Fruit fly (Drosophila melanogaster) whole organism, embryonic: ENCODE measurements around the gene Sas-6.
A peak's percentile ranks its signal among the peaks of the same experiment; 100 is the strongest.

Experiments
- CG10431 ChIP-seq: fragments of 200-800 bp; sonication (Bioruptor generic); optimal IDR thresholded peaks from 3 replicates; lab custom pipeline; 2018; ENCODE audit warnings: missing biosample characterization, mild to moderate bottlenecking, missing genetic modification characterization
- CG10654 ChIP-seq: fragments of 200-800 bp; sonication (Bioruptor generic); optimal IDR thresholded peaks from 2 replicates; lab custom pipeline; 2016; ENCODE audit warnings: missing biosample characterization, missing genetic modification characterization
- CG11085 ChIP-seq: fragments of 200-800 bp; sonication (Bioruptor generic); IDR thresholded peaks from 2 replicates; pipeline ENCODE4 v1.3.6; 2022; ENCODE audit warnings: missing biosample characterization, missing genetic modification characterization
- CG12071 ChIP-seq: fragments of 200-800 bp; sonication (Bioruptor generic); optimal IDR thresholded peaks from 3 replicates; lab custom pipeline; 2018; ENCODE audit warnings: missing biosample characterization, mild to moderate bottlenecking, missing genetic modification characterization
- CG13624 ChIP-seq: fragments of 200-800 bp; sonication (Bioruptor generic); optimal IDR thresholded peaks from 2 replicates; lab custom pipeline; 2016; ENCODE audit warnings: missing biosample characterization, missing genetic modification characterization
- CG15514 ChIP-seq: fragments of 200-800 bp; sonication (Bioruptor generic); optimal IDR thresholded peaks from 3 replicates; lab custom pipeline; 2017; ENCODE audit warnings: missing biosample characterization, missing genetic modification characterization, mild to moderate bottlenecking, moderate library complexity, missing genetic modification reagents
- CG17912 ChIP-seq: fragments of 200-800 bp; sonication (Bioruptor generic); optimal IDR thresholded peaks from 2 replicates; lab custom pipeline; 2018; ENCODE audit warnings: missing biosample characterization, mild to moderate bottlenecking, missing genetic modification characterization
- CG18599 ChIP-seq: fragments of 200-800 bp; sonication (Bioruptor generic); optimal IDR thresholded peaks from 3 replicates; lab custom pipeline; 2017; ENCODE audit warnings: missing biosample characterization, missing genetic modification characterization, mild to moderate bottlenecking, moderate library complexity, missing genetic modification reagents
- CG2129 ChIP-seq: fragments of 200-800 bp; sonication (Bioruptor generic); IDR thresholded peaks from 2 replicates; pipeline ENCODE4 v1.3.6; 2022; ENCODE audit warnings: missing biosample characterization, missing genetic modification characterization; ENCODE audit not compliant: partially characterized antibody
- CG2202 ChIP-seq: fragments of 200-800 bp; sonication (Bioruptor generic); optimal IDR thresholded peaks from 2 replicates; lab custom pipeline; 2018; ENCODE audit warnings: missing biosample characterization, mild to moderate bottlenecking, missing genetic modification characterization
- CG32772 ChIP-seq: fragments of 200-800 bp; sonication (Bioruptor generic); IDR thresholded peaks from 2 replicates; pipeline ENCODE4 v1.3.6; 2022; ENCODE audit warnings: missing biosample characterization, missing genetic modification characterization
- CG3995 ChIP-seq: fragments of 200-800 bp; sonication (Bioruptor generic); optimal IDR thresholded peaks from 3 replicates; lab custom pipeline; 2016; ENCODE audit warnings: missing biosample characterization, missing genetic modification characterization
- CG6654 ChIP-seq: fragments of 200-800 bp; sonication (Bioruptor generic); optimal IDR thresholded peaks from 2 replicates; lab custom pipeline; 2017; ENCODE audit warnings: missing biosample characterization, mild to moderate bottlenecking, missing genetic modification characterization
- CG7786 ChIP-seq: fragments of 200-800 bp; sonication (Bioruptor generic); optimal IDR thresholded peaks from 2 replicates; lab custom pipeline; 2016; ENCODE audit warnings: missing biosample characterization, missing genetic modification characterization
- CG7963 ChIP-seq: fragments of 200-800 bp; sonication (Bioruptor generic); IDR thresholded peaks from 3 replicates; pipeline ENCODE4 v1.3.6; 2022; ENCODE audit warnings: missing biosample characterization, missing genetic modification characterization; ENCODE audit not compliant: partially characterized antibody
- CG8281 ChIP-seq: fragments of 200-800 bp; sonication (Bioruptor generic); optimal IDR thresholded peaks from 2 replicates; lab custom pipeline; 2018; ENCODE audit warnings: missing biosample characterization, mild to moderate bottlenecking, missing genetic modification characterization, moderate library complexity
- CG9876 ChIP-seq: fragments of 200-800 bp; sonication (Bioruptor generic); optimal IDR thresholded peaks from 2 replicates; lab custom pipeline; 2016; ENCODE audit warnings: missing biosample characterization, missing genetic modification characterization
- Dbx ChIP-seq: fragments of 200-800 bp; sonication (Bioruptor generic); IDR thresholded peaks from 3 replicates; pipeline ENCODE4 v1.3.6; 2022; ENCODE audit warnings: missing biosample characterization, missing genetic modification characterization
- Deaf1 ChIP-seq: fragments of 200-800 bp; optimal IDR thresholded peaks from 3 replicates; lab custom pipeline; 2019; ENCODE audit warnings: missing biosample characterization, mild to moderate bottlenecking, missing genetic modification characterization, moderate library complexity
- Dek ChIP-seq: fragments of 200-800 bp; sonication (Bioruptor generic); optimal IDR thresholded peaks from 3 replicates; lab custom pipeline; 2019; ENCODE audit warnings: missing biosample characterization, mild to moderate bottlenecking, missing genetic modification characterization, moderate library complexity
- Drgx ChIP-seq: fragments of 200-800 bp; sonication (Bioruptor generic); IDR thresholded peaks from 2 replicates; pipeline ENCODE4 v1.3.6; 2022; ENCODE audit warnings: missing biosample characterization, missing genetic modification characterization
- Hr51 ChIP-seq, 2 experiments: fragments of 200-800 bp; sonication (Bioruptor generic); optimal IDR thresholded peaks; 2 replicates in 1 of 2; 3 replicates in 1 of 2; lab custom pipeline; 2016 to 2018; ENCODE audit warnings: missing biosample characterization in 2 of 2, missing genetic modification characterization in 2 of 2, mild to moderate bottlenecking in 1 of 2, moderate library complexity in 1 of 2
- Hr78 ChIP-seq, 2 experiments: fragments of 200-800 bp in 1 of 2; fragments of >200 bp in 1 of 2; sonication (Bioruptor generic) in 1 of 2; optimal IDR thresholded peaks; 2 replicates each; lab custom pipeline; 2017 to 2019; ENCODE audit warnings: missing biosample characterization in 2 of 2, missing genetic modification characterization in 2 of 2, mild to moderate bottlenecking in 1 of 2, moderate library complexity in 1 of 2
- Med ChIP-seq: fragments of 200-800 bp; sonication (Bioruptor generic); peaks from one replicate; lab custom pipeline; 2016; ENCODE audit warnings: missing biosample characterization, missing genetic modification characterization, mild to moderate bottlenecking, inconsistent platforms, moderate library complexity
- NK7.1 ChIP-seq: fragments of 200-800 bp; sonication (Bioruptor generic); optimal IDR thresholded peaks from 3 replicates; lab custom pipeline; 2016; ENCODE audit warnings: missing biosample characterization, missing genetic modification characterization
- Neu2 ChIP-seq: fragments of 200-800 bp; sonication (Bioruptor generic); optimal IDR thresholded peaks from 3 replicates; lab custom pipeline; 2016; ENCODE audit warnings: missing biosample characterization, missing genetic modification characterization, borderline replicate concordance
- Rx ChIP-seq: fragments of 200-800 bp; sonication (Bioruptor generic); IDR thresholded peaks from 2 replicates; pipeline ENCODE4 v1.3.6; 2022; ENCODE audit warnings: missing biosample characterization, missing genetic modification characterization
- Xrp1 ChIP-seq: fragments of 200-800 bp; sonication (Bioruptor generic); IDR thresholded peaks from 2 replicates; pipeline ENCODE4 v1.3.6; 2022; ENCODE audit warnings: missing biosample characterization, missing genetic modification characterization
- ap ChIP-seq: fragments of 200-800 bp; sonication (Bioruptor generic); IDR thresholded peaks from 2 replicates; pipeline ENCODE4 v1.3.6; 2022; ENCODE audit warnings: missing biosample characterization, missing genetic modification characterization
- caup ChIP-seq: fragments of 200-800 bp; sonication (Bioruptor generic); optimal IDR thresholded peaks from 3 replicates; lab custom pipeline; 2017; ENCODE audit warnings: missing biosample characterization, mild to moderate bottlenecking, missing genetic modification characterization, moderate library complexity; ENCODE audit not compliant: severe bottlenecking
- ci ChIP-seq: fragments of 200-800 bp; sonication (Bioruptor generic); IDR thresholded peaks from 3 replicates; pipeline ENCODE4 v1.3.6; 2022; ENCODE audit warnings: missing biosample characterization, missing genetic modification characterization
- eve ChIP-seq, 2 experiments: fragments of >200 bp; optimal IDR thresholded peaks; 2 replicates each; lab custom pipeline; 2017; ENCODE audit warnings: missing biosample characterization in 2 of 2, missing genetic modification characterization in 2 of 2
- fru ChIP-seq: fragments of >200 bp; optimal IDR thresholded peaks from 2 replicates; lab custom pipeline; 2017
- grau ChIP-seq: fragments of 200-800 bp; optimal IDR thresholded peaks from 3 replicates; lab custom pipeline; 2019; ENCODE audit warnings: missing biosample characterization, mild to moderate bottlenecking, missing genetic modification characterization, moderate library complexity
- lilli ChIP-seq: fragments of 200-800 bp; sonication (Bioruptor generic); optimal IDR thresholded peaks from 3 replicates; lab custom pipeline; 2016; ENCODE audit warnings: missing biosample characterization, missing genetic modification characterization
- mam ChIP-seq: fragments of 200-800 bp; sonication (Bioruptor generic); optimal IDR thresholded peaks from 3 replicates; lab custom pipeline; 2016; ENCODE audit warnings: missing biosample characterization, missing genetic modification characterization
- nerfin-2 ChIP-seq: fragments of 200-800 bp; sonication (Bioruptor generic); IDR thresholded peaks from 2 replicates; pipeline ENCODE4 v1.3.6; 2022; ENCODE audit warnings: missing biosample characterization, missing genetic modification characterization; ENCODE audit not compliant: partially characterized antibody
- pan ChIP-seq, 4 experiments: fragments of >200 bp in 3 of 4; fragments of 200-800 bp in 1 of 4; sonication (Bioruptor generic) in 1 of 4; optimal IDR thresholded peaks in 3 of 4; IDR thresholded peaks in 1 of 4; 2 replicates each; pipeline versions ENCODE4 v1.3.6 to Lab custom; 2017 to 2022; ENCODE audit warnings: missing biosample characterization in 2 of 4, missing genetic modification characterization in 2 of 4, mixed read lengths in 1 of 4
- pfk ChIP-seq: fragments of 200-800 bp; sonication (Bioruptor generic); optimal IDR thresholded peaks from 2 replicates; lab custom pipeline; 2018; ENCODE audit warnings: missing biosample characterization, mild to moderate bottlenecking, missing genetic modification characterization, moderate library complexity
- prd ChIP-seq, 3 experiments: fragments of >200 bp in 2 of 3; fragments of 200-800 bp in 1 of 3; sonication (Bioruptor generic) in 1 of 3; optimal IDR thresholded peaks in 2 of 3; IDR thresholded peaks in 1 of 3; 2 replicates in 2 of 3; 3 replicates in 1 of 3; pipeline versions ENCODE4 v1.3.6 to Lab custom; 2017 to 2022; ENCODE audit warnings: missing biosample characterization in 1 of 3, missing genetic modification characterization in 1 of 3
- pros ChIP-seq: fragments of 200-800 bp; sonication (Bioruptor generic); optimal IDR thresholded peaks from 3 replicates; lab custom pipeline; 2019; ENCODE audit warnings: missing biosample characterization, mild to moderate bottlenecking, missing genetic modification characterization, moderate library complexity
- sima ChIP-seq: fragments of 200-800 bp; sonication (Bioruptor generic); optimal IDR thresholded peaks from 2 replicates; lab custom pipeline; 2016; ENCODE audit warnings: missing biosample characterization, missing genetic modification characterization
- sug ChIP-seq: fragments of 200-800 bp; optimal IDR thresholded peaks from 2 replicates; lab custom pipeline; 2019; ENCODE audit warnings: missing biosample characterization, mild to moderate bottlenecking, missing genetic modification characterization, moderate library complexity
- trem ChIP-seq: fragments of 200-800 bp; optimal IDR thresholded peaks from 3 replicates; lab custom pipeline; 2019; ENCODE audit warnings: missing biosample characterization, mild to moderate bottlenecking, missing genetic modification characterization, moderate library complexity
- ttk ChIP-seq: fragments of 200-800 bp; sonication (Bioruptor generic); IDR thresholded peaks from 2 replicates; pipeline ENCODE4 v2.1.2; 2022; ENCODE audit warnings: missing biosample characterization, missing genetic modification characterization
- vfl ChIP-seq: fragments of 200-800 bp; sonication (Bioruptor generic); optimal IDR thresholded peaks from 2 replicates; lab custom pipeline; 2016; ENCODE audit warnings: missing biosample characterization, missing genetic modification characterization
- z ChIP-seq: fragments of 200-800 bp; sonication (Bioruptor generic); IDR thresholded peaks from 3 replicates; pipeline ENCODE4 v1.3.6; 2022; ENCODE audit warnings: missing biosample characterization, missing genetic modification characterization

The Sas-6 gene

dm6 chr3R:30012602-30013489 lies 17.7 kb downstream of the Sas-6 start (continued):
- TF ChIP-seq pan (optimal IDR thresholded peaks at IDR 0.05; lab: Kevin White, UChicago) (no peak), pan (GFP tag; optimal IDR thresholded peaks at IDR 0.05 in 1 of 2, IDR thresholded peaks at IDR 0.05 in 1 of 2) (peak in 1 of 2 experiments; percentile 45), CG7786 (GFP tag; lab: Kevin White, UChicago) (no peak), CG15514 (GFP tag; lab: Kevin White, UChicago) (peak; percentile 38), CG17912 (GFP tag; lab: Kevin White, UChicago) (no peak), CG9876 (GFP tag; lab: Kevin White, UChicago) (no peak), ttk (GFP tag; lab: Robert Waterston, UW) (0 out of 2 replicates have a peak, but pooled peaks have one; percentile 9), CG13624 (GFP tag; lab: Kevin White, UChicago) (peak; percentile 78), z (GFP tag; lab: Robert Waterston, UW) (no peak), caup (peak; percentile 7), CG3995 (GFP tag; lab: Kevin White, UChicago) (no peak), CG7963 (no peak), CG18599 (GFP tag; lab: Kevin White, UChicago) (peak; percentile 67), CG6654 (GFP tag; lab: Kevin White, UChicago) (no peak), nerfin-2 (no peak), CG8281 (tag; lab: Kevin White, UChicago) (no peak), CG10431 (GFP tag; lab: Kevin White, UChicago) (no peak), Hr78 (GFP tag; optimal IDR thresholded peaks at IDR 0.05; lab: Kevin White, UChicago) (no peak), CG2129 (GFP tag; lab: Robert Waterston, UW) (no peak), Med (GFP tag; lab: Kevin White, UChicago) (peak; percentile 91), Dbx (peak; percentile 33; the same call in 1 of the 3 replicates), CG11085 (0 out of 2 replicates have a peak, but pooled peaks have one; percentile 39), sug (tag; lab: Kevin White, UChicago) (peak; percentile 25), Dek (tag; lab: Kevin White, UChicago) (peak; percentile 20), fru (no peak), eve (GFP tag; optimal IDR thresholded peaks at IDR 0.05; lab: Kevin White, UChicago) (no peak), grau (tag; lab: Kevin White, UChicago) (peak; percentile 80), CG12071 (no peak), NK7.1 (GFP tag; lab: Kevin White, UChicago) (no peak), mam (GFP tag; lab: Kevin White, UChicago) (peak; percentile 60), CG32772 (0 out of 2 replicates have a peak, but pooled peaks have one; percentile 16), ap (GFP tag; lab: Robert Waterston, UW) (no peak), sima (GFP tag; lab: Kevin White, UChicago) (no peak), Hr51 (GFP tag; optimal IDR thresholded peaks at IDR 0.05; lab: Kevin White, UChicago) (no peak), Rx (no peak; the same call in 1 of the 2 replicates), lilli (peak; percentile 19), vfl (GFP tag; lab: Kevin White, UChicago) (no peak), Neu2 (GFP tag; lab: Kevin White, UChicago) (no peak), CG10654 (no peak), prd (optimal IDR thresholded peaks at IDR 0.05; lab: Kevin White, UChicago) (no peak), prd (GFP tag; IDR thresholded peaks at IDR 0.05; lab: Robert Waterston, UW) (peak; percentile 35; the same call in 1 of the 3 replicates), Deaf1 (tag; lab: Kevin White, UChicago) (no peak), pfk (GFP tag; lab: Kevin White, UChicago) (no peak), trem (no peak), CG2202 (no peak), Drgx (GFP tag; lab: Robert Waterston, UW) (peak; percentile 59), ci (no peak), Xrp1 (GFP tag; lab: Robert Waterston, UW) (0 out of 2 replicates have a peak, but pooled peaks have one; percentile 5), pros (GFP tag; lab: Kevin White, UChicago) (no peak)
